Worm (Caenorhabditis elegans) whole organism, early embryonic: ENCODE measurements around the gene W02H5.8.

Source experiments
- B0310.2 ChIP-seq: sonication (generic microtip); optimal IDR thresholded peaks from 2 replicates; lab custom pipeline; 2016; ENCODE audit warnings: mild to moderate bottlenecking, missing genetic modification characterization, missing compliant biosample characterization
- F13C5.2 ChIP-seq: sonication (generic microtip); optimal IDR thresholded peaks from 2 replicates; lab custom pipeline; 2017; ENCODE audit warnings: mild to moderate bottlenecking, missing genetic modification characterization, inconsistent platforms, missing compliant biosample characterization
- aly-1 ChIP-seq: sonication (generic microtip); optimal IDR thresholded peaks from 2 replicates; lab custom pipeline; 2016; ENCODE audit warnings: missing genetic modification characterization, missing compliant biosample characterization
- ama-1 ChIP-seq: fragments of 150-350 bp; optimal IDR thresholded peaks from 2 replicates; lab custom pipeline; 2014
- ets-7 ChIP-seq: sonication (generic microtip); optimal IDR thresholded peaks from 2 replicates; lab custom pipeline; 2016; ENCODE audit warnings: missing genotype, missing genetic modification characterization, missing compliant biosample characterization
- flt-1 ChIP-seq: fragments of 200-800 bp; sonication (Bioruptor generic); IDR thresholded peaks from 2 replicates; pipeline ENCODE4 v1.3.6; 2022; ENCODE audit warnings: missing genetic modification characterization, missing compliant biosample characterization
- hmg-4 ChIP-seq: fragments of 200-800 bp; sonication (Bioruptor generic); optimal IDR thresholded peaks from 2 replicates; lab custom pipeline; 2018; ENCODE audit warnings: mild to moderate bottlenecking, missing genetic modification characterization, missing compliant biosample characterization
- hnd-1 ChIP-seq: sonication (generic microtip); optimal IDR thresholded peaks from 2 replicates; lab custom pipeline; 2016; ENCODE audit warnings: missing genetic modification characterization, missing compliant biosample characterization
- pes-1 ChIP-seq: fragments of 200-800 bp; sonication (Bioruptor generic); IDR thresholded peaks from 2 replicates; pipeline ENCODE4 v1.3.6; 2022; ENCODE audit warnings: missing genetic modification reagents, missing genetic modification characterization, missing compliant biosample characterization
- tbx-11 ChIP-seq: fragments of 200-800 bp; sonication (Bioruptor generic); IDR thresholded peaks from 2 replicates; pipeline ENCODE4 v1.3.6; 2022; ENCODE audit warnings: missing genetic modification characterization, missing compliant biosample characterization
- tra-4 ChIP-seq: sonication (generic microtip); optimal IDR thresholded peaks from 2 replicates; lab custom pipeline; 2017; ENCODE audit warnings: missing genetic modification characterization, missing compliant biosample characterization

DNA sequence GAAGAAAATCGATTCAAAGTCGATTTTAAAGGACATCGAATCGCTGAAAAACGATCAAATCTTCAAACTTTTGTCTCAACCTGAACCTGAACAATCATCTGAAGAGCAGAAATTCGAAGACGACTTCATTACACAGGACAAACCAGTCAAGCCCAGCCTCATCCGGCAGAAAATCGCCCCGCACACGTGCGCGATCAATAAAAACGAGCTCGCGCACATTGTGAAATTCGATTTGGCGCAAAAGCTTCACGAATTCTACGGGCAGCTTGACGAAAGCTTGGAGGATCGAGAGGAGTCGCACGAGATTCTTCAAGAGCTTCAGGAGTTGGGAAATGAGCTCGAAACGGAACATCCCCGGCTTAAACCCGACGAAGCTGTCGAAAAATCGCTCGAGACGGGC is 13.4 kb downstream of the W02H5.8 start, which contains the start of gene W02H5.2:
- TF ChIP-seq B0310.2 (tag; lab: Kevin White, UChicago), result no peak
- TF ChIP-seq ama-1, result no peak
- no peak for TF ChIP-seq hmg-4 (GFP tag; lab: Kevin White, UChicago)
- no peak for TF ChIP-seq tra-4 (tag; lab: Kevin White, UChicago)
- TF ChIP-seq flt-1 (GFP tag; lab: Robert Waterston, UW), result no peak
- TF ChIP-seq ets-7 (tag; lab: Kevin White, UChicago), result no peak
- no peak for TF ChIP-seq tbx-11 (GFP tag; lab: Robert Waterston, UW)
- no peak for TF ChIP-seq hnd-1 (tag; lab: Kevin White, UChicago)
- TF ChIP-seq F13C5.2 (tag; lab: Kevin White, UChicago), result no peak
- no peak for TF ChIP-seq pes-1
- no peak for TF ChIP-seq aly-1 (tag; lab: Kevin White, UChicago)
